Worm (Caenorhabditis elegans) whole organism, L4 larva: ENCODE data around the gene fbxa-76.
A peak's percentile ranks its signal among the peaks of the same experiment; 100 is the strongest.

Experiments used
- F10B5.3 ChIP-seq: sonication (generic microtip); optimal IDR thresholded peaks from 2 replicates; lab custom pipeline; 2016; ENCODE audit warnings: mild to moderate bottlenecking, missing genetic modification characterization, missing compliant biosample characterization
- F37D6.2 ChIP-seq: sonication (generic microtip); optimal IDR thresholded peaks from 2 replicates; lab custom pipeline; 2016; ENCODE audit warnings: mild to moderate bottlenecking, missing genetic modification characterization, missing compliant biosample characterization
- F44E2.7 ChIP-seq: fragments of 200-800 bp; sonication (Bioruptor generic); IDR thresholded peaks from 2 replicates; pipeline ENCODE4 v2.1.2; 2022; ENCODE audit warnings: missing genetic modification characterization, missing compliant biosample characterization
- Y105C5A.15 ChIP-seq: fragments of 200-800 bp; sonication (Bioruptor generic); IDR thresholded peaks from 2 replicates; pipeline ENCODE4 v1.3.6; 2022; ENCODE audit warnings: missing genetic modification characterization, missing compliant biosample characterization
- Y48G9A.11 ChIP-seq: fragments of 200-800 bp; sonication (Bioruptor generic); IDR thresholded peaks from 2 replicates; pipeline ENCODE4 v1.3.6; 2022; ENCODE audit warnings: missing genetic modification reagents, missing genetic modification characterization, missing compliant biosample characterization
- Y5F2A.4 ChIP-seq: fragments of 200-800 bp; sonication (Bioruptor generic); optimal IDR thresholded peaks from 2 replicates; lab custom pipeline; 2018; ENCODE audit warnings: mild to moderate bottlenecking, missing genetic modification characterization, missing compliant biosample characterization
- ZK546.5 ChIP-seq, 2 experiments: sonication (generic microtip); optimal IDR thresholded peaks; 2 replicates each; lab custom pipeline; 2017; ENCODE audit warnings: missing biosample characterization in 2 of 2, missing genetic modification characterization in 2 of 2
- aha-1 ChIP-seq: fragments of 150-350 bp; peaks from one replicate; lab custom pipeline; 2014; ENCODE audit warnings: missing biosample characterization, missing genetic modification characterization
- aly-2 ChIP-seq: sonication (generic microtip); optimal IDR thresholded peaks from 2 replicates; lab custom pipeline; 2018; ENCODE audit warnings: missing biosample characterization, missing genetic modification characterization
- ama-1 ChIP-seq: fragments of 150-350 bp; optimal IDR thresholded peaks from 2 replicates; lab custom pipeline; 2014; ENCODE audit warnings: inconsistent platforms, mixed read lengths
- arid-1 ChIP-seq: fragments of 200-800 bp; sonication (Bioruptor generic); conservative IDR thresholded peaks from 2 replicates; pipeline ENCODE4 v1.3.6; 2022; ENCODE audit warnings: missing genetic modification reagents, missing genetic modification characterization, missing compliant biosample characterization
- ceh-28 ChIP-seq: fragments of 150-350 bp; optimal IDR thresholded peaks from 2 replicates; lab custom pipeline; 2014; ENCODE audit warnings: missing biosample characterization, missing genetic modification reagents, missing genetic modification characterization
- ceh-62 ChIP-seq: sonication (generic microtip); optimal IDR thresholded peaks from 2 replicates; lab custom pipeline; 2017; ENCODE audit warnings: missing biosample characterization, missing genetic modification characterization
- ceh-82 ChIP-seq: sonication (generic microtip); optimal IDR thresholded peaks from 2 replicates; lab custom pipeline; 2017; ENCODE audit warnings: missing biosample characterization, missing genetic modification characterization
- ctbp-1 ChIP-seq: fragments of 200-800 bp; sonication (Bioruptor generic); IDR thresholded peaks from 2 replicates; pipeline ENCODE4 v1.3.6; 2022; ENCODE audit warnings: missing genetic modification reagents, missing genetic modification characterization, missing compliant biosample characterization
- daf-12 ChIP-seq: fragments of 150-350 bp; optimal IDR thresholded peaks from 2 replicates; lab custom pipeline; 2014; ENCODE audit warnings: missing biosample characterization, missing genetic modification reagents, missing genetic modification characterization
- daf-19 ChIP-seq: fragments of 200-800 bp; sonication (Bioruptor generic); conservative IDR thresholded peaks from 2 replicates; pipeline ENCODE4 v1.3.6; 2022; ENCODE audit warnings: missing genetic modification characterization, missing compliant biosample characterization
- dmd-6 ChIP-seq: fragments of 200-800 bp; sonication (Bioruptor generic); IDR thresholded peaks from 2 replicates; pipeline ENCODE4 v1.3.6; 2022; ENCODE audit warnings: missing genetic modification reagents, missing genetic modification characterization, missing compliant biosample characterization
- dmd-9 ChIP-seq: fragments of 200-800 bp; sonication (Bioruptor generic); IDR thresholded peaks from 2 replicates; pipeline ENCODE4 v1.3.6; 2022; ENCODE audit warnings: missing genetic modification reagents, missing genetic modification characterization, missing compliant biosample characterization
- dpl-1 ChIP-seq: fragments of 150-350 bp; optimal IDR thresholded peaks from 2 replicates; lab custom pipeline; 2014; ENCODE audit warnings: missing biosample characterization, missing genetic modification reagents, missing genetic modification characterization
- dve-1 ChIP-seq: sonication (generic microtip); optimal IDR thresholded peaks from 2 replicates; lab custom pipeline; 2017; ENCODE audit warnings: antibody characterized with exemption, mild to moderate bottlenecking, missing genetic modification characterization, missing compliant biosample characterization; ENCODE audit not compliant: insufficient read depth
- egl-27 ChIP-seq: sonication (generic microtip); optimal IDR thresholded peaks from 3 replicates; lab custom pipeline; 2017; ENCODE audit warnings: missing biosample characterization, missing genetic modification reagents, missing genetic modification characterization
- egl-43 ChIP-seq: fragments of 200-800 bp; sonication (Bioruptor generic); IDR thresholded peaks from 2 replicates; pipeline ENCODE4 v1.3.6; 2022; ENCODE audit warnings: missing genetic modification reagents, missing genetic modification characterization, missing compliant biosample characterization
- fos-1 ChIP-seq: fragments of 150-350 bp; optimal IDR thresholded peaks from 2 replicates; lab custom pipeline; 2014; ENCODE audit warnings: missing biosample characterization, missing genetic modification characterization
- hif-1 ChIP-seq, 2 experiments: sonication (generic microtip); optimal IDR thresholded peaks; 2 replicates each; lab custom pipeline; 2016 to 2017; ENCODE audit warnings: missing compliant biosample characterization in 2 of 2, missing genetic modification characterization in 2 of 2, missing genetic modification reagents in 2 of 2, missing genotype in 2 of 2, mild to moderate bottlenecking in 1 of 2
- hlh-11 ChIP-seq: fragments of 200-800 bp; sonication (Bioruptor generic); optimal IDR thresholded peaks from 2 replicates; lab custom pipeline; 2018; ENCODE audit warnings: mild to moderate bottlenecking, missing genetic modification characterization, missing compliant biosample characterization
- hlh-30 ChIP-seq: sonication (generic microtip); optimal IDR thresholded peaks from 2 replicates; lab custom pipeline; 2017; ENCODE audit warnings: antibody characterized with exemption, mild to moderate bottlenecking, missing genetic modification characterization, missing compliant biosample characterization; ENCODE audit not compliant: insufficient read depth
- jun-1 ChIP-seq: fragments of 150-350 bp; optimal IDR thresholded peaks from 2 replicates; lab custom pipeline; 2014; ENCODE audit warnings: missing biosample characterization, missing genetic modification reagents, missing genetic modification characterization
- lim-7 ChIP-seq: fragments of 200-800 bp; sonication (Bioruptor generic); IDR thresholded peaks from 2 replicates; pipeline ENCODE4 v1.3.6; 2022; ENCODE audit warnings: missing genetic modification characterization, missing compliant biosample characterization
- lin-1 ChIP-seq: fragments of 200-800 bp; sonication (Bioruptor generic); IDR thresholded peaks from 2 replicates; pipeline ENCODE4 v1.3.6; 2022; ENCODE audit warnings: missing genetic modification reagents, missing genetic modification characterization, missing compliant biosample characterization
- lin-15B ChIP-seq: fragments of 150-350 bp; sonication (generic microtip); optimal IDR thresholded peaks from 3 replicates; lab custom pipeline; 2014; ENCODE audit warnings: missing biosample characterization, missing genetic modification characterization
- lin-29 ChIP-seq: fragments of 200-800 bp; sonication (Bioruptor generic); IDR thresholded peaks from 2 replicates; pipeline ENCODE4 v1.3.6; 2022; ENCODE audit warnings: missing genetic modification reagents, missing genetic modification characterization, missing compliant biosample characterization
- lin-38 ChIP-seq: fragments of 200-800 bp; sonication (Bioruptor generic); IDR thresholded peaks from 2 replicates; pipeline ENCODE4 v1.3.6; 2022; ENCODE audit warnings: missing genetic modification reagents, missing genetic modification characterization, missing compliant biosample characterization
- lin-39 ChIP-seq: fragments of 150-350 bp; optimal IDR thresholded peaks from 2 replicates; lab custom pipeline; 2014; ENCODE audit warnings: missing biosample characterization, missing genetic modification reagents, missing genetic modification characterization
- madf-5 ChIP-seq, 2 experiments: fragments of 200-800 bp; sonication (Bioruptor generic); IDR thresholded peaks; 2 replicates each; pipeline ENCODE4 v1.3.6; 2022; ENCODE audit warnings: missing compliant biosample characterization in 2 of 2, missing genetic modification characterization in 2 of 2
- mdl-1 ChIP-seq, 2 experiments: fragments of 150-350 bp in 1 of 2; sonication (generic microtip) in 1 of 2; optimal IDR thresholded peaks; 2 replicates each; lab custom pipeline; 2014 to 2017; ENCODE audit warnings: missing biosample characterization in 2 of 2, missing genetic modification characterization in 2 of 2
- mep-1 ChIP-seq: fragments of 150-350 bp; sonication (generic microtip); optimal IDR thresholded peaks from 3 replicates; lab custom pipeline; 2014; ENCODE audit warnings: missing biosample characterization, missing genetic modification characterization
- mxl-3 ChIP-seq: fragments of 200-800 bp; sonication (Bioruptor generic); optimal IDR thresholded peaks from 2 replicates; lab custom pipeline; 2018; ENCODE audit warnings: mild to moderate bottlenecking, missing genetic modification characterization, missing compliant biosample characterization
- nhr-25 ChIP-seq: sonication (generic microtip); optimal IDR thresholded peaks from 2 replicates; lab custom pipeline; 2017; ENCODE audit warnings: missing genetic modification characterization, mild to moderate bottlenecking, missing compliant biosample characterization, antibody characterized with exemption, moderate library complexity, borderline replicate concordance; ENCODE audit not compliant: insufficient read depth
- nhr-6 ChIP-seq: fragments of 150-350 bp; optimal IDR thresholded peaks from 2 replicates; lab custom pipeline; 2014; ENCODE audit warnings: missing biosample characterization, missing genetic modification characterization
- nhr-76 ChIP-seq: fragments of 150-350 bp; optimal IDR thresholded peaks from 2 replicates; lab custom pipeline; 2014; ENCODE audit warnings: missing biosample characterization, missing genetic modification characterization
- nhr-77 ChIP-seq: fragments of 150-350 bp; optimal IDR thresholded peaks from 2 replicates; lab custom pipeline; 2014; ENCODE audit warnings: missing biosample characterization, missing genetic modification characterization
- rbr-2 ChIP-seq: sonication (generic microtip); optimal IDR thresholded peaks from 2 replicates; lab custom pipeline; 2016; ENCODE audit warnings: missing genotype, missing genetic modification characterization, missing compliant biosample characterization
- sdz-12 ChIP-seq: fragments of 200-800 bp; sonication (Bioruptor generic); optimal IDR thresholded peaks from 2 replicates; lab custom pipeline; 2018; ENCODE audit warnings: mild to moderate bottlenecking, missing genetic modification characterization, missing compliant biosample characterization
- skn-1 ChIP-seq: fragments of 150-350 bp; optimal IDR thresholded peaks from 2 replicates; lab custom pipeline; 2014; ENCODE audit warnings: missing biosample characterization, missing genetic modification characterization
- snpc-4 ChIP-seq: fragments of 150-350 bp; optimal IDR thresholded peaks from 2 replicates; lab custom pipeline; 2014; ENCODE audit warnings: missing biosample characterization, missing genetic modification characterization
- spr-3 ChIP-seq: fragments of 200-800 bp; sonication (Bioruptor generic); optimal IDR thresholded peaks from 2 replicates; lab custom pipeline; 2018; ENCODE audit warnings: mild to moderate bottlenecking, missing genetic modification characterization, missing compliant biosample characterization
- unc-62 ChIP-seq, 3 experiments: fragments of 150-350 bp in 1 of 3; sonication (generic microtip); optimal IDR thresholded peaks in 2 of 3; peaks in 1 of 3; 1 replicate in 1 of 3; 2 replicates in 2 of 3; lab custom pipeline; 2014 to 2017; ENCODE audit warnings: missing biosample characterization in 3 of 3, missing genetic modification characterization in 3 of 3, missing genetic modification reagents in 3 of 3, missing genotype in 1 of 3
- vab-7 ChIP-seq: fragments of 200-800 bp; sonication (Bioruptor generic); IDR thresholded peaks from 2 replicates; pipeline ENCODE4 v1.3.6; 2022; ENCODE audit warnings: missing genetic modification reagents, missing genetic modification characterization, missing compliant biosample characterization
- zag-1 ChIP-seq: fragments of 150-350 bp; optimal IDR thresholded peaks from 2 replicates; lab custom pipeline; 2014; ENCODE audit warnings: missing biosample characterization, missing genetic modification characterization
- zfp-2 ChIP-seq: sonication (generic microtip); optimal IDR thresholded peaks from 2 replicates; lab custom pipeline; 2016; ENCODE audit warnings: mild to moderate bottlenecking, missing genetic modification characterization, missing compliant biosample characterization
- ztf-7 ChIP-seq: fragments of 150-350 bp; optimal IDR thresholded peaks from 2 replicates; lab custom pipeline; 2014; ENCODE audit warnings: missing biosample characterization, missing genetic modification characterization

fbxa-76 gene

ce11 chrIII:1218221-1218620 is 30.7 kb downstream of the fbxa-76 start (continued):
- no peak for TF ChIP-seq nhr-25
- TF ChIP-seq hlh-30 (tag; lab: Kevin White, UChicago) = no peak
- no peak for TF ChIP-seq fos-1
- TF ChIP-seq nhr-76 (tag; lab: Kevin White, UChicago) = no peak
- TF ChIP-seq nhr-6 (tag; lab: Kevin White, UChicago) = no peak
- no peak for TF ChIP-seq Y5F2A.4 (GFP tag; lab: Kevin White, UChicago)
- TF ChIP-seq vab-7 (GFP tag; lab: Robert Waterston, UW) = peak; percentile 38; the same call in 1 of the 2 replicates
- no peak for TF ChIP-seq ctbp-1
- no peak for TF ChIP-seq ceh-82 (tag; lab: Kevin White, UChicago)
- peak; percentile 8 for TF ChIP-seq spr-3 (GFP tag; lab: Kevin White, UChicago)
- TF ChIP-seq lin-1 (GFP tag; lab: Robert Waterston, UW) = no peak
- TF ChIP-seq mep-1 (tag; lab: Kevin White, UChicago) = peak; percentile 31
- TF ChIP-seq dmd-6 (GFP tag; lab: Robert Waterston, UW) = no peak; the same call in 1 of the 2 replicates
- no peak for TF ChIP-seq ztf-7 (tag; lab: Kevin White, UChicago)
- peak; percentile 65 for TF ChIP-seq lin-38
- no peak for TF ChIP-seq snpc-4 (tag; lab: Kevin White, UChicago)
- no peak for TF ChIP-seq jun-1
- peak; percentile 13 for TF ChIP-seq hlh-11 (tag; lab: Kevin White, UChicago)
- peak in 1 of 2 experiments; percentile 22 for TF ChIP-seq hif-1 (tag; optimal IDR thresholded peaks at IDR 0.05; lab: Kevin White, UChicago)
- TF ChIP-seq F37D6.2 = no peak
- TF ChIP-seq zag-1 (tag; lab: Kevin White, UChicago) = no peak
- TF ChIP-seq mdl-1 (tag; optimal IDR thresholded peaks at IDR 0.05; lab: Kevin White, UChicago) = no peak
- TF ChIP-seq lin-15B (tag; lab: Kevin White, UChicago) = no peak
- no peak for TF ChIP-seq mxl-3 (GFP tag; lab: Kevin White, UChicago)
- no peak for TF ChIP-seq nhr-77 (tag; lab: Kevin White, UChicago)
- TF ChIP-seq egl-27 (tag; lab: Kevin White, UChicago) = no peak
- TF ChIP-seq F44E2.7 (GFP tag; lab: Robert Waterston, UW) = no peak
- TF ChIP-seq aha-1 (tag; lab: Kevin White, UChicago) = peak; percentile 85
- no peak for TF ChIP-seq ceh-62 (tag; lab: Kevin White, UChicago)
- no peak for TF ChIP-seq ceh-28 (tag; lab: Kevin White, UChicago)
- peak; percentile 71; the same call in 1 of the 2 replicates for TF ChIP-seq egl-43 (GFP tag; lab: Robert Waterston, UW)
- TF ChIP-seq skn-1 (tag; lab: Kevin White, UChicago) = no peak
- TF ChIP-seq daf-19 = no peak
- TF ChIP-seq sdz-12 (GFP tag; lab: Kevin White, UChicago) = no peak
- no peak for TF ChIP-seq ama-1
- no peak for TF ChIP-seq lin-29 (GFP tag; lab: Robert Waterston, UW)
- TF ChIP-seq Y105C5A.15 = 0 out of 2 replicates have a peak, but pooled peaks have one; percentile 38
- TF ChIP-seq madf-5 (GFP tag; IDR thresholded peaks at IDR 0.05; lab: Robert Waterston, UW) = no peak
- peak; percentile 3 for TF ChIP-seq dve-1 (tag; lab: Kevin White, UChicago)
- no peak for TF ChIP-seq ZK546.5 (tag; optimal IDR thresholded peaks at IDR 0.05; lab: Kevin White, UChicago)
- TF ChIP-seq dmd-9 (GFP tag; lab: Robert Waterston, UW) = 0 out of 2 replicates have a peak, but pooled peaks have one; percentile 45
- peak; percentile 68; the same call in 1 of the 2 replicates for TF ChIP-seq lim-7 (GFP tag; lab: Robert Waterston, UW)
- TF ChIP-seq zfp-2 (tag; lab: Kevin White, UChicago) = no peak
- TF ChIP-seq F10B5.3 (tag; lab: Kevin White, UChicago) = no peak
- TF ChIP-seq unc-62 (GFP tag; optimal IDR thresholded peaks at IDR 0.05 in 1 of 2; lab: Kevin White, UChicago) = peak in 1 of 2 experiments; percentile 36
- no peak for TF ChIP-seq unc-62 (tag; optimal IDR thresholded peaks at IDR 0.05; lab: Kevin White, UChicago)
- no peak for TF ChIP-seq aly-2 (tag; lab: Kevin White, UChicago)
- TF ChIP-seq Y48G9A.11 (GFP tag; lab: Robert Waterston, UW) = no peak
- no peak for TF ChIP-seq daf-12 (tag; lab: Kevin White, UChicago)
- TF ChIP-seq lin-39 (tag; lab: Kevin White, UChicago) = no peak
- TF ChIP-seq rbr-2 (tag; lab: Kevin White, UChicago) = peak; percentile 38
- peak; percentile 57; the same call in 1 of the 2 replicates for TF ChIP-seq arid-1 (GFP tag; lab: Robert Waterston, UW)
- TF ChIP-seq dpl-1 (GFP tag; lab: Kevin White, UChicago) = no peak
